Fruit fly (Drosophila melanogaster): ENCODE measurements around the gene CG44422.

Gene CG44422

dm6 chrX:11338047-11338747 is 35.6 kb upstream of the CG44422 start (continued):
- peak; percentile 27; the same call in 1 of the 2 replicates for TF ChIP-seq crol (GFP tag; IDR thresholded peaks at IDR 0.05)
- TF ChIP-seq CG6272 (GFP tag; IDR thresholded peaks at IDR 0.05): no peak
- peak; percentile 17 for TF ChIP-seq jing (GFP tag; optimal IDR thresholded peaks at IDR 0.05)
- no peak for TF ChIP-seq aop (GFP tag; IDR thresholded peaks at IDR 0.05)
- TF ChIP-seq NC2α (GFP tag; optimal IDR thresholded peaks at IDR 0.05): no peak
- TF ChIP-seq CG7745 (tag; optimal IDR thresholded peaks at IDR 0.05): no peak
- TF ChIP-seq CG3726 (GFP tag; IDR thresholded peaks at IDR 0.05): no peak; the same call in 2 of the 3 replicates
- peak; percentile 52 for TF ChIP-seq Side (GFP tag; optimal IDR thresholded peaks at IDR 0.05)
- TF ChIP-seq CG10366 (GFP tag; IDR thresholded peaks at IDR 0.05): no peak; the same call in 1 of the 2 replicates
- no peak for TF ChIP-seq hb (GFP tag; IDR thresholded peaks at IDR 0.05; ENCODE audit: partially characterized antibody)
- TF ChIP-seq twi (tag; optimal IDR thresholded peaks at IDR 0.05): no peak
- peak; percentile 75 for TF ChIP-seq pum (GFP tag; optimal IDR thresholded peaks at IDR 0.05)
- TF ChIP-seq hkb (optimal IDR thresholded peaks at IDR 0.05): no peak
- peak; percentile 74 for TF ChIP-seq hkb (GFP tag; IDR thresholded peaks at IDR 0.05)
- TF ChIP-seq CG10321 (GFP tag; IDR thresholded peaks at IDR 0.05): 0 out of 2 replicates have a peak, but pooled peaks have one; percentile 53
- TF ChIP-seq disco-r (GFP tag; optimal IDR thresholded peaks at IDR 0.05): peak; percentile 17
- TF ChIP-seq CoRest (tag; optimal IDR thresholded peaks at IDR 0.05): peak; percentile 86
- no peak for TF ChIP-seq tna (GFP tag; IDR thresholded peaks at IDR 0.05; ENCODE audit: partially characterized antibody)
- peak; percentile 27 for TF ChIP-seq CG6854 (GFP tag; optimal IDR thresholded peaks at IDR 0.05)
- peak; percentile 0 for TF ChIP-seq Hmr (GFP tag; optimal IDR thresholded peaks at IDR 0.05)
- no peak for TF ChIP-seq CG16779 (GFP tag; IDR thresholded peaks at IDR 0.05)
- peak; percentile 8 for TF ChIP-seq CG3065 (GFP tag; optimal IDR thresholded peaks at IDR 0.05)
- TF ChIP-seq CG32767 (GFP tag; IDR thresholded peaks at IDR 0.05): no peak; the same call in 1 of the 2 replicates
- peak; percentile 42 for TF ChIP-seq Usf (GFP tag; optimal IDR thresholded peaks at IDR 0.05)
- no peak; the same call in none of the 3 replicates for TF ChIP-seq CG17361 (GFP tag; IDR thresholded peaks at IDR 0.05)
- peak; percentile 72 for TF ChIP-seq Atf6 (GFP tag; IDR thresholded peaks at IDR 0.05)
- TF ChIP-seq vfl (GFP tag; optimal IDR thresholded peaks at IDR 0.05): no peak
- peak; percentile 37 for TF ChIP-seq CG10565 (GFP tag; optimal IDR thresholded peaks at IDR 0.05)
- peak; percentile 75 for TF ChIP-seq CG9609 (GFP tag; optimal IDR thresholded peaks at IDR 0.05)
- peak; percentile 66; the same call in 1 of the 3 replicates for TF ChIP-seq so (GFP tag; IDR thresholded peaks at IDR 0.05)
- peak; percentile 50; the same call in 1 of the 2 replicates for TF ChIP-seq ranshi (GFP tag; IDR thresholded peaks at IDR 0.05)
- peak; percentile 59 for TF ChIP-seq CG4854 (GFP tag; optimal IDR thresholded peaks at IDR 0.05)
- TF ChIP-seq CG17186 (GFP tag; optimal IDR thresholded peaks at IDR 0.05): no peak
- peak; percentile 48 for TF ChIP-seq ewg (GFP tag; optimal IDR thresholded peaks at IDR 0.05)
- no peak for TF ChIP-seq sug (tag; optimal IDR thresholded peaks at IDR 0.05)
- no peak for TF ChIP-seq Dp (GFP tag; optimal IDR thresholded peaks at IDR 0.05)
- TF ChIP-seq sna (GFP tag; IDR thresholded peaks at IDR 0.05; ENCODE audit: partially characterized antibody): no peak
- TF ChIP-seq Lim3 (GFP tag; IDR thresholded peaks at IDR 0.05): no peak
- peak in 1 of 3 experiments; percentile 76 for TF ChIP-seq lola (GFP tag; optimal IDR thresholded peaks at IDR 0.05)
- TF ChIP-seq CG17612 (GFP tag; IDR thresholded peaks at IDR 0.05): no peak
- peak; percentile 79 for TF ChIP-seq row (GFP tag; IDR thresholded peaks at IDR 0.05)
- peak; percentile 67 for TF ChIP-seq CG33557 (GFP tag; optimal IDR thresholded peaks at IDR 0.05)
- TF ChIP-seq CG32532 (GFP tag; IDR thresholded peaks at IDR 0.05): peak; percentile 54; the same call in 1 of the 2 replicates
- TF ChIP-seq Taf1 (GFP tag; IDR thresholded peaks at IDR 0.05): no peak
- TF ChIP-seq amos (GFP tag; IDR thresholded peaks at IDR 0.05; ENCODE audit: partially characterized antibody): no peak
- TF ChIP-seq TFAM (GFP tag; optimal IDR thresholded peaks at IDR 0.05): no peak
- TF ChIP-seq HmgD (GFP tag; optimal IDR thresholded peaks at IDR 0.05): no peak
- TF ChIP-seq Drgx (GFP tag; IDR thresholded peaks at IDR 0.05): peak; percentile 26; the same call in 1 of the 2 replicates
- no peak for TF ChIP-seq CG10543 (GFP tag; optimal IDR thresholded peaks at IDR 0.05)
